Worm (Caenorhabditis elegans) whole organism, L1 larva: ENCODE data around the gene Y73B6A.3.

ENCODE experiments used
- efl-1 ChIP-seq, 4 experiments: fragments of 150-350 bp; optimal IDR thresholded peaks in 3 of 4; peaks in 1 of 4; 1 replicate in 1 of 4; 2 replicates in 3 of 4; lab custom pipeline; 2014; ENCODE audit warnings: missing biosample characterization in 2 of 4, missing genetic modification characterization in 2 of 4, missing genetic modification reagents in 2 of 4
- lin-15B ChIP-seq: fragments of 150-350 bp; sonication (generic microtip); optimal IDR thresholded peaks from 3 replicates; lab custom pipeline; 2014; ENCODE audit warnings: missing biosample characterization, missing genetic modification characterization
- nhr-85 ChIP-seq: sonication (generic microtip); peaks from one replicate; lab custom pipeline; 2016; ENCODE audit warnings: missing genetic modification characterization, inconsistent platforms, missing compliant biosample characterization

Gene Y73B6A.3

DNA sequence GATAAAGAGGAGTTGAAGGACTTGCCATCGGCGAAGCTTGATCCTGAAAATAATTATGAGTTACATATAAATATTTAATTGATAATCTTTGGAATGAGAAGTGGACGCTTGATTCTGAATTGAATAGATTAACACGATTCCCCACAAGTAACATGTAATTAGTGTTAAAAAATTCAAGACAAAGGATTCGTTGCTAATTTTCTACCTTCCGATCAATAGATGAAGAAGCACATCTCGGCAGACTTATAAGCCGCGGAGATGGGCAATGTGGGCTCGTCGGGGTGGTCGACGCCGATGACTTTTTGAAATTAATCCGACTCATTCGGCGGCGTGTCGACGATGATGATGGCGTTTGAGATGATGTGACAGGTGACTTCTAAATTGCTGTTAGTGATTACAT, 7.0 kb upstream of the Y73B6A.3 start:
- TF ChIP-seq efl-1 (optimal IDR thresholded peaks at IDR 0.05; lab: Kevin White, UChicago) (no peak), efl-1 (GFP tag; optimal IDR thresholded peaks at IDR 0.05 in 1 of 2; lab: Kevin White, UChicago) (peak in 1 of 2 experiments; percentile 76), lin-15B (tag; lab: Kevin White, UChicago) (no peak)

DNA sequence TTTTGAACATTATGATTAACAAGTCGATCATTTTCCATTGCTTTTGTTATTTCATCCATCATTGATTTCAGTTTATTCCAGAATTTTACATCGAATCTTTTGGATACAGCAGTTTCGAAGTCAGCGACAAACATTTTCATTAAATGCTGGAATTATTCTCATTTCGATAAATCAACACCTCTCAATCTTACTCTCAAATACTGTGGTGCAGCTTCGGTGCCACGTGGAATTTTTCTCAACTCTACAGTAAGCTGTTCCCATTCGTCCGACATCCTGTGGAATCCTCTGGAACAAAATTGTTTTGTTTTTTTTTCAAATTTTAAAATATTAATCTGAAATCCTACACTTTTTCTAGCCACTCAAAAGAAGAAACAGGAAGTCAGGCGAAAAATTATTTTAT, 2.1 kb upstream of the Y73B6A.3 start, which contains the start of gene smg-7:
Gene smg-7, minus strand, starts transcription at position 285 of the 400 bp plus-strand sequence.
- TF ChIP-seq efl-1 (optimal IDR thresholded peaks at IDR 0.05; lab: Kevin White, UChicago) (no peak), efl-1 (GFP tag; optimal IDR thresholded peaks at IDR 0.05 in 1 of 2; lab: Kevin White, UChicago) (no peak), nhr-85 (tag; lab: Kevin White, UChicago) (peak; percentile 31)
